Worm (Caenorhabditis elegans) whole organism, L2 larva: ENCODE results near the gene BE10.1.

Experiments used
- C34F6.9 ChIP-seq: fragments of 150-350 bp; optimal IDR thresholded peaks from 2 replicates; lab custom pipeline; 2014; ENCODE audit warnings: missing biosample characterization, missing genetic modification characterization
- F13H6.1 ChIP-seq: sonication (generic microtip); optimal IDR thresholded peaks from 2 replicates; lab custom pipeline; 2016; ENCODE audit warnings: missing genetic modification characterization, missing compliant biosample characterization
- R02D3.7 ChIP-seq: fragments of 150-350 bp; optimal IDR thresholded peaks from 2 replicates; lab custom pipeline; 2014; ENCODE audit warnings: missing biosample characterization, missing genetic modification characterization
- Y55F3AM.14 ChIP-seq: fragments of 200-800 bp; sonication (Bioruptor generic); optimal IDR thresholded peaks from 2 replicates; lab custom pipeline; 2018; ENCODE audit warnings: mild to moderate bottlenecking, missing genetic modification characterization, missing compliant biosample characterization
- alr-1 ChIP-seq: fragments of 150-350 bp; optimal IDR thresholded peaks from 2 replicates; lab custom pipeline; 2014; ENCODE audit warnings: missing biosample characterization, missing genetic modification characterization
- aly-2 ChIP-seq: fragments of 150-350 bp; optimal IDR thresholded peaks from 2 replicates; lab custom pipeline; 2014; ENCODE audit warnings: missing biosample characterization, missing genetic modification characterization
- ama-1 ChIP-seq: fragments of 150-350 bp; optimal IDR thresholded peaks from 2 replicates; lab custom pipeline; 2018; ENCODE audit warnings: inconsistent platforms
- blmp-1 ChIP-seq: sonication (generic microtip); optimal IDR thresholded peaks from 2 replicates; lab custom pipeline; 2017; ENCODE audit warnings: missing genetic modification characterization, mild to moderate bottlenecking, missing compliant biosample characterization, antibody characterized with exemption, moderate library complexity; ENCODE audit not compliant: insufficient read depth
- ceh-16 ChIP-seq: fragments of 150-350 bp; optimal IDR thresholded peaks from 2 replicates; lab custom pipeline; 2014; ENCODE audit warnings: missing biosample characterization, missing genetic modification characterization
- dmd-4 ChIP-seq: sonication (generic microtip); optimal IDR thresholded peaks from 2 replicates; lab custom pipeline; 2017; ENCODE audit warnings: missing biosample characterization, missing genetic modification characterization
- elt-1 ChIP-seq: fragments of 150-350 bp; optimal IDR thresholded peaks from 2 replicates; lab custom pipeline; 2014; ENCODE audit warnings: missing biosample characterization, missing genetic modification characterization
- elt-3 ChIP-seq: sonication (generic microtip); optimal IDR thresholded peaks from 2 replicates; lab custom pipeline; 2017; ENCODE audit warnings: missing biosample characterization, missing genetic modification characterization
- fos-1 ChIP-seq: fragments of 150-350 bp; optimal IDR thresholded peaks from 2 replicates; lab custom pipeline; 2014; ENCODE audit warnings: missing biosample characterization, missing genetic modification characterization
- gmeb-1 ChIP-seq: fragments of 150-350 bp; optimal IDR thresholded peaks from 2 replicates; lab custom pipeline; 2014; ENCODE audit warnings: missing biosample characterization, missing genetic modification characterization
- lin-39 ChIP-seq: fragments of 150-350 bp; optimal IDR thresholded peaks from 2 replicates; lab custom pipeline; 2014; ENCODE audit warnings: missing biosample characterization, missing genetic modification reagents, missing genetic modification characterization
- lsy-2 ChIP-seq, 2 experiments: fragments of 150-350 bp in 1 of 2; sonication (generic microtip) in 1 of 2; optimal IDR thresholded peaks; 2 replicates each; lab custom pipeline; 2014 to 2017; ENCODE audit warnings: missing biosample characterization in 2 of 2, missing genetic modification characterization in 2 of 2
- mab-5 ChIP-seq: fragments of 150-350 bp; optimal IDR thresholded peaks from 2 replicates; lab custom pipeline; 2014; ENCODE audit warnings: missing biosample characterization, missing genetic modification characterization
- mdl-1 ChIP-seq, 2 experiments: fragments of 150-350 bp in 1 of 2; sonication (generic microtip) in 1 of 2; optimal IDR thresholded peaks; 2 replicates each; lab custom pipeline; 2017; ENCODE audit warnings: missing biosample characterization in 2 of 2, missing genetic modification characterization in 2 of 2
- nhr-10 ChIP-seq: sonication (generic microtip); optimal IDR thresholded peaks from 2 replicates; lab custom pipeline; 2017; ENCODE audit warnings: missing biosample characterization, missing genetic modification characterization
- nhr-11 ChIP-seq: fragments of 150-350 bp; optimal IDR thresholded peaks from 2 replicates; lab custom pipeline; 2014; ENCODE audit warnings: missing biosample characterization, missing genetic modification characterization
- nhr-129 ChIP-seq: fragments of 150-350 bp; optimal IDR thresholded peaks from 2 replicates; lab custom pipeline; 2014; ENCODE audit warnings: missing biosample characterization, missing genetic modification characterization
- nhr-21 ChIP-seq: fragments of 150-350 bp; optimal IDR thresholded peaks from 2 replicates; lab custom pipeline; 2014; ENCODE audit warnings: missing biosample characterization, missing genetic modification characterization
- nhr-23 ChIP-seq: fragments of 150-350 bp; optimal IDR thresholded peaks from 2 replicates; lab custom pipeline; 2014; ENCODE audit warnings: missing biosample characterization, missing genetic modification reagents, missing genetic modification characterization
- nhr-25 ChIP-seq: fragments of 150-350 bp; sonication (generic microtip); optimal IDR thresholded peaks from 3 replicates; lab custom pipeline; 2014; ENCODE audit warnings: missing biosample characterization, missing genetic modification characterization
- nhr-77 ChIP-seq: fragments of 150-350 bp; optimal IDR thresholded peaks from 2 replicates; lab custom pipeline; 2014; ENCODE audit warnings: missing biosample characterization, missing genetic modification characterization
- peb-1 ChIP-seq: fragments of 150-350 bp; optimal IDR thresholded peaks from 2 replicates; lab custom pipeline; 2014; ENCODE audit warnings: missing biosample characterization, missing genetic modification characterization
- sem-4 ChIP-seq: fragments of 150-350 bp; optimal IDR thresholded peaks from 2 replicates; lab custom pipeline; 2014; ENCODE audit warnings: missing biosample characterization, missing genetic modification reagents, missing genetic modification characterization
- skn-1 ChIP-seq: sonication (generic microtip); optimal IDR thresholded peaks from 2 replicates; lab custom pipeline; 2017; ENCODE audit warnings: missing biosample characterization, missing genetic modification characterization
- sma-3 ChIP-seq: sonication (generic microtip); optimal IDR thresholded peaks from 2 replicates; lab custom pipeline; 2016; ENCODE audit warnings: missing genetic modification reagents, missing genetic modification characterization, missing compliant biosample characterization
- sma-9 ChIP-seq, 2 experiments: fragments of 150-350 bp in 1 of 2; sonication (generic microtip) in 1 of 2; optimal IDR thresholded peaks; 2 replicates each; lab custom pipeline; 2014 to 2016; ENCODE audit warnings: missing genetic modification characterization in 2 of 2, mild to moderate bottlenecking in 1 of 2, missing biosample characterization in 1 of 2, missing compliant biosample characterization in 1 of 2, missing genetic modification reagents in 1 of 2, moderate library complexity in 1 of 2
- snpc-4 ChIP-seq: fragments of 150-350 bp; optimal IDR thresholded peaks from 2 replicates; lab custom pipeline; 2014; ENCODE audit warnings: missing biosample characterization, missing genetic modification characterization
- unc-39 ChIP-seq: fragments of 150-350 bp; optimal IDR thresholded peaks from 2 replicates; lab custom pipeline; 2014; ENCODE audit warnings: missing biosample characterization, missing genetic modification characterization
- unc-55 ChIP-seq: fragments of 150-350 bp; sonication (generic microtip); optimal IDR thresholded peaks from 3 replicates; lab custom pipeline; 2014; ENCODE audit warnings: missing biosample characterization, missing genetic modification reagents, missing genetic modification characterization
- unc-62 ChIP-seq: fragments of 150-350 bp; optimal IDR thresholded peaks from 2 replicates; lab custom pipeline; 2014; ENCODE audit warnings: missing biosample characterization, missing genetic modification reagents, missing genetic modification characterization
- ztf-1 ChIP-seq: fragments of 200-800 bp; sonication (Bioruptor generic); conservative IDR thresholded peaks from 2 replicates; pipeline ENCODE4 v1.3.6; 2022; ENCODE audit warnings: missing genetic modification characterization, missing compliant biosample characterization
- ztf-11 ChIP-seq: sonication (generic microtip); optimal IDR thresholded peaks from 2 replicates; lab custom pipeline; 2017; ENCODE audit warnings: missing biosample characterization, missing genetic modification characterization
- ztf-4 ChIP-seq: fragments of 150-350 bp; optimal IDR thresholded peaks from 2 replicates; lab custom pipeline; 2014; ENCODE audit warnings: missing biosample characterization, missing genetic modification characterization

The BE10.1 gene

ce11 chrIII:12798469-12798868 is 9.1 kb upstream of the BE10.1 start, which contains the start of gene agmo-1:
Gene agmo-1 (minus strand): TSS chrIII:12798569.
- no peak for TF ChIP-seq gmeb-1 (tag; lab: Kevin White, UChicago)
- TF ChIP-seq unc-62 (GFP tag; lab: Kevin White, UChicago): no peak
- no peak for TF ChIP-seq R02D3.7 (tag; lab: Kevin White, UChicago)
- TF ChIP-seq snpc-4 (tag; lab: Kevin White, UChicago): no peak
- no peak for TF ChIP-seq ztf-4 (tag; lab: Kevin White, UChicago)
- TF ChIP-seq elt-1 (tag; lab: Kevin White, UChicago): no peak
- TF ChIP-seq Y55F3AM.14: no peak
- no peak for TF ChIP-seq aly-2 (tag; lab: Kevin White, UChicago)
- TF ChIP-seq nhr-23 (tag; lab: Kevin White, UChicago): no peak
- no peak for TF ChIP-seq nhr-21 (tag; lab: Kevin White, UChicago)

- TF ChIP-seq fos-1 (tag; lab: Kevin White, UChicago) (no peak), elt-1 (tag; lab: Kevin White, UChicago) (no peak), aly-2 (tag; lab: Kevin White, UChicago) (no peak), ztf-1 (GFP tag; lab: Robert Waterston, UW) (no peak), sem-4 (no peak), nhr-10 (no peak), nhr-77 (tag; lab: Kevin White, UChicago) (no peak), skn-1 (tag; lab: Kevin White, UChicago) (no peak), F13H6.1 (tag; lab: Kevin White, UChicago) (no peak), ztf-11 (tag; lab: Kevin White, UChicago) (no peak), elt-3 (no peak), nhr-129 (tag; lab: Kevin White, UChicago) (no peak), alr-1 (tag; lab: Kevin White, UChicago) (no peak), snpc-4 (tag; lab: Kevin White, UChicago) (no peak), Y55F3AM.14 (no peak)
Observed at ce11 chrIII:12794200-12794599, 4.9 kb upstream of the BE10.1 start.

ce11 chrIII:12788239-12788638 is 1.1 kb downstream of the BE10.1 start:
- TF ChIP-seq peb-1 (tag; lab: Kevin White, UChicago) (no peak), C34F6.9 (tag; lab: Kevin White, UChicago) (no peak), F13H6.1 (tag; lab: Kevin White, UChicago) (no peak), ceh-16 (tag; lab: Kevin White, UChicago) (no peak), nhr-77 (tag; lab: Kevin White, UChicago) (no peak), lsy-2 (tag; optimal IDR thresholded peaks at IDR 0.05; lab: Kevin White, UChicago) (no peak), elt-1 (tag; lab: Kevin White, UChicago) (no peak), ztf-11 (tag; lab: Kevin White, UChicago) (no peak), blmp-1 (tag; lab: Kevin White, UChicago) (no peak), unc-39 (no peak), ztf-4 (tag; lab: Kevin White, UChicago) (no peak), nhr-25 (tag; lab: Kevin White, UChicago) (no peak), lin-39 (tag; lab: Kevin White, UChicago) (no peak), elt-3 (no peak), nhr-10 (no peak), ama-1 (no peak), skn-1 (tag; lab: Kevin White, UChicago) (no peak), nhr-21 (tag; lab: Kevin White, UChicago) (no peak), unc-55 (GFP tag; lab: Kevin White, UChicago) (no peak)

- TF ChIP-seq ztf-1 (GFP tag; lab: Robert Waterston, UW) (no peak), ztf-4 (tag; lab: Kevin White, UChicago) (no peak), ceh-16 (tag; lab: Kevin White, UChicago) (no peak), lin-39 (tag; lab: Kevin White, UChicago) (no peak), ztf-11 (tag; lab: Kevin White, UChicago) (no peak), nhr-11 (tag; lab: Kevin White, UChicago) (no peak), nhr-25 (tag; lab: Kevin White, UChicago) (no peak), mdl-1 (tag; optimal IDR thresholded peaks at IDR 0.05; lab: Kevin White, UChicago) (no peak), unc-55 (GFP tag; lab: Kevin White, UChicago) (no peak), dmd-4 (no peak), F13H6.1 (tag; lab: Kevin White, UChicago) (no peak), C34F6.9 (tag; lab: Kevin White, UChicago) (no peak), nhr-10 (no peak), skn-1 (tag; lab: Kevin White, UChicago) (no peak), nhr-129 (tag; lab: Kevin White, UChicago) (no peak), mab-5 (tag; lab: Kevin White, UChicago) (no peak), sma-9 (GFP tag; optimal IDR thresholded peaks at IDR 0.05; lab: Kevin White, UChicago) (no peak), sma-9 (tag; optimal IDR thresholded peaks at IDR 0.05; lab: Kevin White, UChicago) (no peak), sma-3 (GFP tag; lab: Kevin White, UChicago) (no peak)
Observed at ce11 chrIII:12785427-12785826, 3.9 kb downstream of the BE10.1 start.
